Worm (Caenorhabditis elegans): Measurements from ENCODE around the gene dnj-24.

- TF ChIP-seq hlh-6 (tag; optimal IDR thresholded peaks at IDR 0.05): no peak
- no peak for TF ChIP-seq ceh-22 (tag; optimal IDR thresholded peaks at IDR 0.05)
- no peak for TF ChIP-seq nhr-11 (tag; optimal IDR thresholded peaks at IDR 0.05)
- no peak for TF ChIP-seq nfya-1 (tag; optimal IDR thresholded peaks at IDR 0.05)
- no peak for TF ChIP-seq ceh-48 (tag; optimal IDR thresholded peaks at IDR 0.05)
- no peak for TF ChIP-seq K09A11.1 (tag; optimal IDR thresholded peaks at IDR 0.05; ENCODE audit: insufficient read depth)
- no peak for TF ChIP-seq odd-2 (tag; optimal IDR thresholded peaks at IDR 0.05)
- no peak for TF ChIP-seq ceh-30 (tag; optimal IDR thresholded peaks at IDR 0.05)
- no peak for TF ChIP-seq ets-4 (tag; optimal IDR thresholded peaks at IDR 0.05)
- no peak for TF ChIP-seq zip-5 (tag; optimal IDR thresholded peaks at IDR 0.05)
- no peak for TF ChIP-seq pha-4 (tag; optimal IDR thresholded peaks at IDR 0.05)
- TF ChIP-seq hlh-13 (GFP tag; optimal IDR thresholded peaks at IDR 0.05): no peak
These were observed 41.0 kb upstream of the dnj-24 start for ce11 chrIII:5464850-5465249.
